Worm (Caenorhabditis elegans) whole organism, L1 larva: ENCODE results near the gene pals-31.

Experiments
- elt-3 ChIP-seq, 6 experiments: fragments of 150-350 bp in 1 of 6; sonication (generic microtip); optimal IDR thresholded peaks; 2 replicates each; lab custom pipeline; 2017 to 2018; ENCODE audit warnings: missing biosample characterization in 6 of 6, missing genetic modification characterization in 6 of 6, inconsistent platforms in 1 of 6
- lsy-2 ChIP-seq, 2 experiments: fragments of 150-350 bp; optimal IDR thresholded peaks; 2 replicates each; lab custom pipeline; 2014; ENCODE audit warnings: missing biosample characterization in 2 of 2, missing genetic modification characterization in 2 of 2
- nhr-11 ChIP-seq: fragments of 150-350 bp; optimal IDR thresholded peaks from 2 replicates; lab custom pipeline; 2014; ENCODE audit warnings: missing biosample characterization, missing genetic modification characterization
- nhr-28 ChIP-seq: fragments of 150-350 bp; optimal IDR thresholded peaks from 2 replicates; lab custom pipeline; 2014; ENCODE audit warnings: missing biosample characterization, missing genetic modification characterization
- nhr-71 ChIP-seq: sonication (generic microtip); optimal IDR thresholded peaks from 2 replicates; lab custom pipeline; 2016; ENCODE audit warnings: mild to moderate bottlenecking, missing genetic modification characterization, moderate library complexity, missing compliant biosample characterization
- nhr-84 ChIP-seq: sonication (generic microtip); optimal IDR thresholded peaks from 2 replicates; lab custom pipeline; 2017; ENCODE audit warnings: missing biosample characterization, missing genetic modification characterization
- unc-62 ChIP-seq: fragments of 150-350 bp; optimal IDR thresholded peaks from 2 replicates; lab custom pipeline; 2014; ENCODE audit warnings: missing biosample characterization, missing genetic modification reagents, missing genetic modification characterization

- TF ChIP-seq unc-62 (GFP tag; lab: Kevin White, UChicago): no peak
- no peak for TF ChIP-seq nhr-71 (tag; lab: Kevin White, UChicago)
- TF ChIP-seq elt-3 (tag; optimal IDR thresholded peaks at IDR 0.05; lab: Kevin White, UChicago): no peak
- TF ChIP-seq lsy-2 (tag; optimal IDR thresholded peaks at IDR 0.05; lab: Kevin White, UChicago): no peak
- no peak for TF ChIP-seq nhr-11 (tag; lab: Kevin White, UChicago)
- TF ChIP-seq nhr-84 (tag; lab: Kevin White, UChicago): no peak
- no peak for TF ChIP-seq nhr-28 (tag; lab: Kevin White, UChicago)
These were observed 8.8 kb upstream of the pals-31 start, which contains the start of gene F48G7.8 for ce11 chrV:627585-627984.
